Fruit fly (Drosophila melanogaster) S2 (cell line): Measurements from ENCODE around the gene Zyx.

Experiments used
- CG8478 ChIP-seq: fragments of >200 bp; optimal IDR thresholded peaks from 2 replicates; lab custom pipeline; 2018
- CTCF ChIP-seq, 2 experiments: fragments of >200 bp; optimal IDR thresholded peaks; 2 replicates each; lab custom pipeline; 2018

The Zyx gene

dm6 chr4:1064652-1065218 lies at the start of gene Zyx:
TSS of gene Zyx (minus strand) at chr4:1065001.
- TF ChIP-seq CG8478 (lab: Kevin White, UChicago): no peak
- TF ChIP-seq CTCF (optimal IDR thresholded peaks at IDR 0.05; lab: Kevin White, UChicago): no peak

DNA sequence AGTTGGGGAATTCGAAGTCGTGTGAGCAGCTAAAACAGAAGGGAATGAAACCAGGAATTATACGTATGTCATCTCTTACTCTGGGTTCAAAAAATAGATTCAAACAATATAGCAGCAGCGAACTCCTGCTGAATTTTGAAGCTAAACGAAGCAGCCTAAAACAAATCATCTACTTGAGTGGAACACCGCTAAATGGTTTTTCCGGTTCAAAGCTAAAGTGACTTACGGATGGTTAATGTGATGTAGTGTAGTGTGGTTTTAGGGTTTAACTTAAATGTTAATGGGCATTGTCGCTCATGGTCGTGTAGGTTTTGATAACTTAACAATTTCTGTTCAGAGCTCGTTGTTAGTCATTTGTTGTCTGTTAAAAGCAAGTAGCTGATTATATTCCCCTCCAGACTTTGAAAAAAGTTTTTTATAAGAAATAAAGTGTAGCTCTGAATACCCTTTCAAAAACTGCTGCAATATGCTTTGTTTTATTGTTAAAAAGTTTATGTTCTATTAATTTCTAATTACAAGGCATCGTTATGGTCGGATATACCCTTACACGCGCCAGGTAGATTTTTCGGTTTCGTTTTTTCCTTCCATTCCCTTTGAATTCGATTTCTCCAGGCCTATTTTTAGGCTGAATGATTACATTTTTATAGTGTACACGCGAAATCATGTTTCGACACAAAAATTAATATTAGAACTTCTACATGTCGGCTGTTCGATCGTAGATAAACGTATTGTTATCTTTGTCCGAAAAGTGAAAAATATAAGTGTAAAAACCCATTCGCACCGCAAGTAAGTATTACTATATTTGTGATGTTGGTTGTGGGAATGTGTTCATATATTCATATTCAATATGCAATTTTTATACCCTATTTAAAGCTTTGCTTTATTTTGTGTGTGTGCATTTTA lies 48.3 kb upstream of the Zyx start:
- TF ChIP-seq CG8478 (lab: Kevin White, UChicago) (no peak), CTCF (optimal IDR thresholded peaks at IDR 0.05; lab: Kevin White, UChicago) (peak; percentile 80 to 85)

dm6 chr4:1106114-1106513 lies 41.3 kb upstream of the Zyx start:
- TF ChIP-seq CG8478 (lab: Kevin White, UChicago): no peak
- no peak for TF ChIP-seq CTCF (optimal IDR thresholded peaks at IDR 0.05; lab: Kevin White, UChicago)

dm6 chr4:1097608-1098262 lies 32.9 kb upstream of the Zyx start:
- TF ChIP-seq CG8478 (lab: Kevin White, UChicago): no peak
- TF ChIP-seq CTCF (optimal IDR thresholded peaks at IDR 0.05; lab: Kevin White, UChicago): no peak

dm6 chr4:1093446-1093845 lies 28.6 kb upstream of the Zyx start:
- TF ChIP-seq CTCF (optimal IDR thresholded peaks at IDR 0.05; lab: Kevin White, UChicago): no peak
- no peak for TF ChIP-seq CG8478 (lab: Kevin White, UChicago)

dm6 chr4:1090304-1090703 lies 25.5 kb upstream of the Zyx start:
- TF ChIP-seq CTCF (optimal IDR thresholded peaks at IDR 0.05; lab: Kevin White, UChicago) (no peak), CG8478 (lab: Kevin White, UChicago) (no peak)

DNA sequence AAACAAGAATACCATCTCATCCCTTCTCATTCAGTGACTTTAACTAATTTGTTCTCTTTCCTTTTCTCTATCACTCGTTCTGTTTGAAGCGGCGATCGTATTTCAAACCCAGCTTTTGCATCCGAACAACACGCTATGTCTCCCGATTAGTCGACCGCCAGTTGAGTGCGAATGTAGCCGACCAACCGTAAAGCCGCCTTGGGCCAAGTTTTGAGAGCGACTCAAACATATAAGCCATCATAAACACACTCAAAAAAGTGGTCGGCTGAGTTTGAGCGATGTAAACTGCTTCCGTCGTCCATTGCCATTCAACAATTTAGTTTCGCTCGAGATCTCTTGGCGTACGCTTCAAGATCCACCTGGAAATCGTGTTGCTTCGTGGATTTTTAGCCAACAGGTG lies 23.7 kb upstream of the Zyx start, which contains the start of gene sv:
sv (plus strand) TSS at position 319 of the 400 bp plus-strand sequence.
- no peak for TF ChIP-seq CG8478 (lab: Kevin White, UChicago)
- no peak for TF ChIP-seq CTCF (optimal IDR thresholded peaks at IDR 0.05; lab: Kevin White, UChicago)

dm6 chr4:1084326-1085062 lies 19.7 kb upstream of the Zyx start, which contains the start of gene Actbeta:
TSS of gene Actbeta (minus strand) at chr4:1084796.
- TF ChIP-seq CTCF (optimal IDR thresholded peaks at IDR 0.05; lab: Kevin White, UChicago): no peak
- TF ChIP-seq CG8478 (lab: Kevin White, UChicago): no peak

DNA sequence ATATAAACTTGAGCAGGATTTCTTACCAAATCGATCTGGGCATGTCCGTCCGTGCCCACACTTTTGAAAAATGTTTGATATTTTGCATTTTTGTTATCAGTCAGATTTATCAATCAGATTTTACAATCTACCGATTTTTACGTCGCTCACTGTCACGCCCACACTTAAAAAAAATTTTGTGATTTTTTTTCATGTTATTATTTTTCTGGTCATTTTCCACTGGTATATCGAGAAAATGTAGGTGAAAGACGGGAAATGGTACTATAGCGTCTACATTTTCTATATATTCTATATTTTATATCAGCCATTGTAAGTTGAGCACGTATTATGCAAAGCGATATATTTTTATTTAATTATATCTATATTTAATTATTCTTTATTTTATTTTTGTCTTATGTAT lies 582 bp downstream of the Zyx start:
- TF ChIP-seq CTCF (optimal IDR thresholded peaks at IDR 0.05; lab: Kevin White, UChicago): no peak
- TF ChIP-seq CG8478 (lab: Kevin White, UChicago): no peak

DNA sequence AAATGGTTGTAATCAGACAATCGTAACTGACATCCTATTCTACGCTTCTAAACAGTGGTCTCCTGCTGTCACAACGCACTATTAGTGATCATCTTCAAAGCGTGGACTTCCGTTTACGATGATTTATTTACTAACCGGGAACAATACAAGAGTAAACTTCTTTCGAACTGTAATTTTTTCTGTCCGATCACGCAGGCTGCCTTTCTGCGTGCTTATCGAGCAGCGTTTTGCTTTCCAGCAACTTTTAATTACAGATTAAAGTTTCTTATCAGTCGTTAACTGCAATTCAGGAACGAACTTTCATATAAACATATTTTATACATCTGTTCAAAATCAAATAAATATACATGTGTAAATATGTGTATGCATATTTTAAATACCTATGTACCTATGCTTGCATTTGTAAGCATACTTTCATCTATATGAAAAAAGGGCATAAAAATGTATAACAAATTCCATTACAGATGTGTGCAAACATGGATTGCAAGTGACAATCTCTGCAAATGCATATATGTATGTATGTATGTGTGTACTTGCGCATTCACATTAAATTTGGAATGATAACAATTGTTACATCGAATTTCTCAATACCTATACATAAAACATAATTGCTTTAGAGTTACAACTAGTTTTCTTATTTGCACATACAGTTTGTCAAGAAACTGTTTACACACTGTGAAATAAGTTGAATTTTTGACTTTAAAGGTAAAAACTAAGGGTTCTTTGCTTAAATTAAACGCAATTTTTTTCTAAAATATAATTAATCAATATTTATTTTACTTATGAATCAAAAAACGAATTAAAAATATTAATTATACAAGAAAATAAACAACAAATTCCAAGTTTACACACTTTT lies 1.6 kb downstream of the Zyx start:
- TF ChIP-seq CG8478 (lab: Kevin White, UChicago) (no peak), CTCF (optimal IDR thresholded peaks at IDR 0.05; lab: Kevin White, UChicago) (no peak)

dm6 chr4:1061095-1061432 lies 3.7 kb downstream of the Zyx start:
- no peak for TF ChIP-seq CG8478 (lab: Kevin White, UChicago)
- TF ChIP-seq CTCF (optimal IDR thresholded peaks at IDR 0.05; lab: Kevin White, UChicago): no peak

- no peak for TF ChIP-seq CTCF (optimal IDR thresholded peaks at IDR 0.05; lab: Kevin White, UChicago)
- no peak for TF ChIP-seq CG8478 (lab: Kevin White, UChicago)
Measured at dm6 chr4:1060373-1061094, 4.3 kb downstream of the Zyx start, which contains the start of gene apolpp. TSS of gene apolpp (plus strand) at chr4:1060969.

- no peak for TF ChIP-seq CG8478 (lab: Kevin White, UChicago)
- no peak for TF ChIP-seq CTCF (optimal IDR thresholded peaks at IDR 0.05; lab: Kevin White, UChicago)
Measured at dm6 chr4:1053653-1054163, 11.1 kb downstream of the Zyx start, which contains the start of gene CaMKII. TSS of gene CaMKII (minus strand) at chr4:1053703.
